Fruit fly (Drosophila melanogaster) whole organism, embryonic: ENCODE data around the gene isoQC.

ENCODE experiments used
- CG14667 ChIP-seq: fragments of 200-800 bp; sonication (Bioruptor generic); IDR thresholded peaks from 2 replicates; pipeline ENCODE4 v1.3.6; 2022; ENCODE audit warnings: missing biosample characterization, missing genetic modification characterization
- Nf-YB ChIP-seq: fragments of 200-800 bp; sonication (Bioruptor generic); optimal IDR thresholded peaks from 3 replicates; lab custom pipeline; 2019; ENCODE audit warnings: missing biosample characterization, mild to moderate bottlenecking, missing genetic modification characterization, moderate library complexity
- Sox100B ChIP-seq: fragments of 200-800 bp; sonication (Bioruptor generic); optimal IDR thresholded peaks from 3 replicates; lab custom pipeline; 2018; ENCODE audit warnings: missing biosample characterization, mild to moderate bottlenecking, missing genetic modification characterization
- Sox102F ChIP-seq: fragments of 200-800 bp; sonication (Bioruptor generic); optimal IDR thresholded peaks from 2 replicates; lab custom pipeline; 2018; ENCODE audit warnings: missing biosample characterization, mild to moderate bottlenecking, missing genetic modification characterization, moderate library complexity
- inv ChIP-seq: fragments of 200-800 bp; sonication (Bioruptor generic); IDR thresholded peaks from 2 replicates; pipeline ENCODE4 v1.3.6; 2022; ENCODE audit warnings: missing biosample characterization, missing genetic modification characterization; ENCODE audit not compliant: partially characterized antibody
- tup ChIP-seq: fragments of 200-800 bp; sonication (Bioruptor generic); optimal IDR thresholded peaks from 2 replicates; lab custom pipeline; 2016; ENCODE audit warnings: missing biosample characterization, mild to moderate bottlenecking, missing genetic modification characterization, moderate library complexity

dm6 chr3L:20460383-20460782, 13.9 kb upstream of the isoQC start, which contains the start of gene mag:
- TF ChIP-seq tup (GFP tag; lab: Kevin White, UChicago) (no peak), Sox102F (GFP tag; lab: Kevin White, UChicago) (no peak), inv (GFP tag; lab: Robert Waterston, UW) (no peak), Nf-YB (GFP tag; lab: Kevin White, UChicago) (no peak), Sox100B (no peak), CG14667 (GFP tag; lab: Robert Waterston, UW) (no peak)
